Worm (Caenorhabditis elegans) whole organism, L4/young adult: Measurements from ENCODE around the gene F17C11.11.

Experiments
- W03F9.2 ChIP-seq: fragments of 150-350 bp; optimal IDR thresholded peaks from 2 replicates; lab custom pipeline; 2014; ENCODE audit warnings: missing biosample characterization, missing genetic modification characterization
- dao-5 ChIP-seq: sonication (generic microtip); optimal IDR thresholded peaks from 2 replicates; lab custom pipeline; 2016; ENCODE audit warnings: missing genotype, missing genetic modification characterization, moderate library complexity, missing compliant biosample characterization
- him-1 ChIP-seq: sonication (generic microtip); optimal IDR thresholded peaks from 2 replicates; lab custom pipeline; 2016; ENCODE audit warnings: missing genotype, missing genetic modification reagents, missing genetic modification characterization, missing compliant biosample characterization

The F17C11.11 gene

ce11 chrV:10954334-10954733, 15.7 kb upstream of the F17C11.11 start, which contains the start of gene clec-221:
TSS of gene clec-221 (minus strand) at chrV:10954434.
- TF ChIP-seq dao-5 (tag; lab: Kevin White, UChicago) (no peak), him-1 (tag; lab: Kevin White, UChicago) (no peak), W03F9.2 (no peak)

DNA sequence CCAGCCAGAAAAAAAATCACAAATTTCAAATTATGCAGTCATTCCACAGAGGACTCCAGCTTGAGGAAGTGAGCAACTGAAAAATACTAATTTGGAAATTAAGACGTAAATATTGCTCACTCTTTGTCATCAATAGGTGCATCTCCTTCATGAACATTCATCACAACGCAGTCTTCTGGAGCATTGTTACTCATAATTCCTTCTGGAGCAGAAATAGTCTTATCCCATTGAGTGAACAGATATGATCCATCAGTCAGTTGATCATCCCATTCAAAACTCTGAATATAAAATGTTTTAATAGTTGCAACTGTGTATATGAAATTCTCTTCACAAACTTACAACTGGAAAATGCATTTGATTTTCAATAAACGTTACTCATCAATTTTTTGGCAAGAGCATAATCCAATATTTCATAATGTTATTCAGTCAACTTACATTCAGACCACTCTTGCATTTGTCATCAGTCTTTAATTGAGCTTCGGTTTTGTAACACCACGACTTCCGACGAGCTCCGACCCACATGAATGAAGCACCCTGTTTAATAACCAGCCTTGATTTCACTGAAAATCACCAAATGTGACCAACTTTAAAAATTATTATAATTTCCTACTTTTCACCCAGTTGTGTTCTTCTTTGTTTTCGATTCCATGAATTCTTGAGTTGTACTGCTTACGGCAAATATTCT, 15.0 kb upstream of the F17C11.11 start:
- no peak for TF ChIP-seq dao-5 (tag; lab: Kevin White, UChicago)
- no peak for TF ChIP-seq him-1 (tag; lab: Kevin White, UChicago)
- no peak for TF ChIP-seq W03F9.2

ce11 chrV:10951655-10952278, 13.2 kb upstream of the F17C11.11 start, which contains the start of gene F17C11.4:
TSS of gene F17C11.4 (plus strand) at chrV:10951860.
- TF ChIP-seq W03F9.2 (peak; percentile 62), him-1 (tag; lab: Kevin White, UChicago) (no peak), dao-5 (tag; lab: Kevin White, UChicago) (no peak)

ce11 chrV:10949511-10949910, 10.9 kb upstream of the F17C11.11 start, which contains the start of gene col-153:
TSS of gene col-153 (plus strand) at chrV:10949811.
- no peak for TF ChIP-seq W03F9.2
- no peak for TF ChIP-seq him-1 (tag; lab: Kevin White, UChicago)
- no peak for TF ChIP-seq dao-5 (tag; lab: Kevin White, UChicago)

DNA sequence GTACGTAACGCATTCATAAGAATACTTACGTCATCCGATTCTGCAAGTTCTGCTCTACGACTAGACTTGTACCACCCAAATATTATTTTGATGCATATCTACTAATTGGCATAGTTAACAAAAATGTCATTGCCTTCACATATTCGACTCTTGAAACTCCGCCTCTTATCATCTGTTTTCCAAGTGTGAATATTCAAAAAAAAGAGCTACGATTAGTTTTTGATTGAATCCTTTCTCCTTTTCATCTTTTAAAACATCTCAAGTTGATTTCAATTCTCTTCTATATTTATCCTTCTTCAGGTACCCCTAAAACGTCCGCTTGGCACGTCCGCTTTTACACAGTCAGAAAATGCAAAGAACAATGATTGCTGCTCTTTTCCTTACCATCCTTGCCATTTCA, 9.3 kb upstream of the F17C11.11 start, which contains the start of gene F17C11.2:
F17C11.2 (plus strand) TSS at position 301 of the 400 bp plus-strand sequence.
- TF ChIP-seq him-1 (tag; lab: Kevin White, UChicago) (no peak), dao-5 (tag; lab: Kevin White, UChicago) (no peak), W03F9.2 (no peak)

DNA sequence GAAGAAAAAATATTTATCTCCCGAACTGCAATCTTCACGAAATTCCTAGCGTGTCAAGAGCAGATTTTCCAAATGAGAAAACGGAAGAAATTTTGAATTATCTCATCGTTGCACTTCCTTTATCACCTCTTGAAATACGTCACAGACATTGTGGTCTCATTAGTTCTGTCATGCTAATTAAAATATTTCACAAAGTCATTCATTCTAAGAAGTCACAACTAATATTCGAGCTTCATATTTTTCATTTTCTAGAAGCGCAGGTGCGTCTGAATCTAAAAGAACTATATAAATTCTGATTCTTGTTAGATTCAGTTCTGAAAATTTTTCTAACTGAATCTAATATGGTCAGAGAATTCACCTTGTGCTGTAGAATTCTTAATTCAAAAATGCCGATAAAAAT, 8.6 kb upstream of the F17C11.11 start:
- TF ChIP-seq W03F9.2 (no peak), him-1 (tag; lab: Kevin White, UChicago) (no peak), dao-5 (tag; lab: Kevin White, UChicago) (no peak)

- TF ChIP-seq W03F9.2 (no peak), him-1 (tag; lab: Kevin White, UChicago) (no peak), dao-5 (tag; lab: Kevin White, UChicago) (no peak)
Measured at ce11 chrV:10944903-10945302, 6.3 kb upstream of the F17C11.11 start.

ce11 chrV:10942161-10942560, 3.5 kb upstream of the F17C11.11 start, which contains the start of gene zip-9:
TSS of gene zip-9 (plus strand) at chrV:10942461.
- TF ChIP-seq dao-5 (tag; lab: Kevin White, UChicago) (no peak), W03F9.2 (no peak), him-1 (tag; lab: Kevin White, UChicago) (no peak)

ce11 chrV:10941150-10941549, 2.5 kb upstream of the F17C11.11 start, which contains the start of gene F17C11.26:
TSS of gene F17C11.26 (plus strand) at chrV:10941450.
- no peak for TF ChIP-seq dao-5 (tag; lab: Kevin White, UChicago)
- no peak for TF ChIP-seq W03F9.2
- TF ChIP-seq him-1 (tag; lab: Kevin White, UChicago): no peak

DNA sequence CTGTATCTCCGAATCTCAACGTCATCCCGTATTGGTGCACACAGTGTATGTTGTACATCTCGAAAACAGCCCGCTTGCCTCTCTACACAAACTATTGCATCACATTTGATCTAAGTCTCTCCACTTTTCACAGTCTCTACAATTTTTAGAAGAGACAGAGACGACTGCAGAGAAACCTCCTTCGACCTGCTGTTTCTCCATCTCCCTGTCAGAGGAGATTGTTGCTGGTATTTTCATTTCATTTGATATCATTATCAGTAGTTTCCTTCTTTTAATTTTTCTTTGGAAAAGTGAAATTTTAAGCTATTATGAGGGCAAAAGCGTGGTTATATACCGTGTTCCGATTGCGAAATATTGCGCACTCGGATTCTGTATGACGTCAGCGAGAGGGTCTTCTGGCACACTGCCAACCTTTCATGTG, 2.0 kb upstream of the F17C11.11 start:
- TF ChIP-seq him-1 (tag; lab: Kevin White, UChicago): no peak
- peak; percentile 19 for TF ChIP-seq W03F9.2
- TF ChIP-seq dao-5 (tag; lab: Kevin White, UChicago): no peak

DNA sequence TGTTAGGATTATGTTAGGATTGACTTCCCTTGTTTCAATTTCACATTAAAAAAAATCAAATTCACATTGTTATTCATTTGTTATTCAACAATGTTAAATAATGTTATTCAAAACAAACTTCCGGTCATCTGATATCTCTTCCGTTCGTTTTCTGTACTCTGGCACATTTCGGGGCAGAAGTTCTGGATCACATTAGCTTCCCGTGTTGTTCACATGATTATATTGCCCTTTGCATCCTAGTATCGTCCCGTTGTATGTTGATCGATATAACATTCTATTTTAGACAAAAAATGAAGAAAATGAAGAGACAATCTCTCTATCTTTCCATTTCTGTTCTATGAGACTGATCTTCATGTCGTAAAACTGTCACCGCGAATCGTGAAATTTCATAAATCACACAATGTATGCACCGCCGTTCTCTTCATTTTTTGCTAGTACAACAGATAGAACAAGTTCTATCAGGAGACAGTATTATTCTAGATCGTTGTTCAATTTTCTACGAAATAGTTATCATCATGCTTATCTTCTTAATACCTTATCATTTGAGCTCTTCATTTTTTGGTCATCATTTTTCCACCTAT, 1.5 kb upstream of the F17C11.11 start:
- no peak for TF ChIP-seq W03F9.2
- TF ChIP-seq dao-5 (tag; lab: Kevin White, UChicago): no peak
- no peak for TF ChIP-seq him-1 (tag; lab: Kevin White, UChicago)

DNA sequence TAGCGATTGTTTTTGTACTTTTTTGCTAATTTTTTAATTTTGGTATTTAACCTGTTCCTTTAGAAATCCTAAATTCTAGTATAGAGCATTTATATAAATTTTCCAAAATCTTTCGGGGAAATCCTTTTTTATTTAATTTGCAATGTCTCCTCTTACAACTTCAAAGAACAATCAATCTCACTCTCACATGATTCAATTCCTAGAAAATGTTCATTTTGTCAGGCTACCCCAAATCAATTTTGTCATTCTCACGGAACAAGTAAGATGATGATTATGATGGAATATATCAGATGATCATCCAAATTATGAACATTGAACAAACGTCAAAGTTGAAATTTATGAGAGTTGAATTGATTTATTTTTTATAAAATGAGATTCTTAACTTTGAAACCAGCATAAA, 1.3 kb downstream of the F17C11.11 start:
- peak; percentile 10 for TF ChIP-seq W03F9.2
- TF ChIP-seq dao-5 (tag; lab: Kevin White, UChicago): no peak

DNA sequence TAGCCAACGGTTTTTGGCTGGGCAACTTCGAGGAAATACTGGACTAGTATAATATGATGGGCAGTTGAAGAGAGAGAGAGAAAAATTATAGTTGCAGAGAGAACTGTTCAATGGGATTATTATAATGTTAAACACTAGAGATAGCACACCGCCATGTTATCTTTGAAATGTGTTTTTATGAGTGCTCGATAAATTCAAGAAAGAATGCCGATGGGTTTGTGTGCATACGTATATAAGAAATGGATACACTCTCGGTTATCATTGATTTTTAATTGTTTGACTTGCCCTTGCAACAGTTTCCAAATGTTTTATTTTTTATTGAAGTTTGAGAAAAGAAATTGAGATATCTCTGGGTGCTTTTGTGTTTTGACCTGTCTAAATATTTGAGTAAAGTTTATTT, 1.9 kb downstream of the F17C11.11 start, which contains the start of gene F17C11.12:
F17C11.12 (minus strand) TSS at position 240 of the 400 bp plus-strand sequence.
- no peak for TF ChIP-seq dao-5 (tag; lab: Kevin White, UChicago)
- no peak for TF ChIP-seq him-1 (tag; lab: Kevin White, UChicago)
- no peak for TF ChIP-seq W03F9.2

ce11 chrV:10932411-10932810, 6.2 kb downstream of the F17C11.11 start, which contains the start of gene F58B4.5:
TSS of gene F58B4.5 (plus strand) at chrV:10932693.
- TF ChIP-seq W03F9.2: peak; percentile 21
- no peak for TF ChIP-seq him-1 (tag; lab: Kevin White, UChicago)
